Worm (Caenorhabditis elegans) whole organism, dauer: ENCODE results near the gene twk-17.

Experiments
- unc-62 ChIP-seq: sonication (generic microtip); optimal IDR thresholded peaks from 2 replicates; lab custom pipeline; 2017; ENCODE audit warnings: missing biosample characterization, missing genetic modification reagents, missing genetic modification characterization

The twk-17 gene

ce11 chrX:7587741-7588235 is 20.1 kb downstream of the twk-17 start:
- no peak for TF ChIP-seq unc-62 (GFP tag; lab: Kevin White, UChicago)

- no peak for TF ChIP-seq unc-62 (GFP tag; lab: Kevin White, UChicago)
These were observed 21.3 kb downstream of the twk-17 start for ce11 chrX:7586588-7586987.

ce11 chrX:7585610-7586259 is 22.1 kb downstream of the twk-17 start, which contains the start of gene adt-2:
TSS of gene adt-2 (plus strand) at chrX:7586209.
- no peak for TF ChIP-seq unc-62 (GFP tag; lab: Kevin White, UChicago)

- no peak for TF ChIP-seq unc-62 (GFP tag; lab: Kevin White, UChicago)
These were observed 24.0 kb downstream of the twk-17 start for ce11 chrX:7583930-7584329.

- no peak for TF ChIP-seq unc-62 (GFP tag; lab: Kevin White, UChicago)
These were observed 25.7 kb downstream of the twk-17 start for ce11 chrX:7582223-7582622.

ce11 chrX:7578308-7578707 is 29.6 kb downstream of the twk-17 start:
- TF ChIP-seq unc-62 (GFP tag; lab: Kevin White, UChicago): no peak

ce11 chrX:7577458-7578158 is 30.3 kb downstream of the twk-17 start:
- TF ChIP-seq unc-62 (GFP tag; lab: Kevin White, UChicago): no peak

- TF ChIP-seq unc-62 (GFP tag; lab: Kevin White, UChicago): no peak
These were observed 31.9 kb downstream of the twk-17 start for ce11 chrX:7575939-7576338.

- no peak for TF ChIP-seq unc-62 (GFP tag; lab: Kevin White, UChicago)
These were observed 34.3 kb downstream of the twk-17 start for ce11 chrX:7573629-7574028.

- no peak for TF ChIP-seq unc-62 (GFP tag; lab: Kevin White, UChicago)
These were observed 34.5 kb downstream of the twk-17 start, which contains the start of the genes unc-98 and F08C6.18 for ce11 chrX:7573572-7573628. TSS of gene unc-98 (minus strand) at chrX:7573619. TSS of gene F08C6.18 (minus strand) at chrX:7573628.

- no peak for TF ChIP-seq unc-62 (GFP tag; lab: Kevin White, UChicago)
These were observed 34.7 kb downstream of the twk-17 start for ce11 chrX:7573172-7573571.

- TF ChIP-seq unc-62 (GFP tag; lab: Kevin White, UChicago): no peak
These were observed 35.8 kb downstream of the twk-17 start, which contains the start of gene pcyt-1 for ce11 chrX:7572057-7572456. TSS of gene pcyt-1 (plus strand) at chrX:7572357.

ce11 chrX:7569685-7570518 is 38.0 kb downstream of the twk-17 start, which contains the start of gene apy-1:
TSS of gene apy-1 (minus strand) at chrX:7569722.
- no peak for TF ChIP-seq unc-62 (GFP tag; lab: Kevin White, UChicago)

ce11 chrX:7568684-7569289 is 39.1 kb downstream of the twk-17 start:
- TF ChIP-seq unc-62 (GFP tag; lab: Kevin White, UChicago): no peak

ce11 chrX:7565005-7565404 is 42.9 kb downstream of the twk-17 start, which contains the start of gene vps-52:
TSS of gene vps-52 (plus strand) at chrX:7565323.
- no peak for TF ChIP-seq unc-62 (GFP tag; lab: Kevin White, UChicago)

- no peak for TF ChIP-seq unc-62 (GFP tag; lab: Kevin White, UChicago)
These were observed 44.5 kb downstream of the twk-17 start for ce11 chrX:7563425-7563824.
